Fruit fly (Drosophila melanogaster): ENCODE results near the gene CG15387.

Gene CG15387

dm6 chr2L:2201107-2201561, 25.0 kb downstream of the CG15387 start (continued):
- no peak for TF ChIP-seq Kr (GFP tag; optimal IDR thresholded peaks at IDR 0.05)
- no peak for TF ChIP-seq br (optimal IDR thresholded peaks at IDR 0.05)
- TF ChIP-seq al (GFP tag; IDR thresholded peaks at IDR 0.05): no peak
- no peak for TF ChIP-seq chinmo (GFP tag; IDR thresholded peaks at IDR 0.05; ENCODE audit: partially characterized antibody)
- peak; percentile 96 for TF ChIP-seq CG18262 (tag; optimal IDR thresholded peaks at IDR 0.05)
- TF ChIP-seq grau (tag; optimal IDR thresholded peaks at IDR 0.05): peak; percentile 75
- TF ChIP-seq CG7556 (GFP tag; optimal IDR thresholded peaks at IDR 0.05): peak; percentile 86
- TF ChIP-seq tup (GFP tag; optimal IDR thresholded peaks at IDR 0.05): peak; percentile 64
- peak; percentile 6 for TF ChIP-seq Ets97D (GFP tag; optimal IDR thresholded peaks at IDR 0.05)
- peak; percentile 82 for TF ChIP-seq row (GFP tag; IDR thresholded peaks at IDR 0.05)
- TF ChIP-seq CG15269 (tag; optimal IDR thresholded peaks at IDR 0.05): peak; percentile 50
- no peak for TF ChIP-seq CG13287 (GFP tag; IDR thresholded peaks at IDR 0.05; ENCODE audit: partially characterized antibody)
- TF ChIP-seq CG6254 (GFP tag; optimal IDR thresholded peaks at IDR 0.05): peak; percentile 91
- TF ChIP-seq sens (GFP tag): peak; percentile 98
- TF ChIP-seq CG9727 (GFP tag; optimal IDR thresholded peaks at IDR 0.05): peak; percentile 90
- peak; percentile 46 for TF ChIP-seq CG1647 (GFP tag; optimal IDR thresholded peaks at IDR 0.05)
- peak; percentile 94 for TF ChIP-seq Ets65A (GFP tag)
- TF ChIP-seq aop (GFP tag; IDR thresholded peaks at IDR 0.05): peak; percentile 73; the same call in 1 of the 2 replicates
- no peak for TF ChIP-seq rib (GFP tag; IDR thresholded peaks at IDR 0.05)
- no peak for TF ChIP-seq Hmx (GFP tag; optimal IDR thresholded peaks at IDR 0.05)
- peak; percentile 28; the same call in 1 of the 2 replicates for TF ChIP-seq CG7372 (GFP tag; IDR thresholded peaks at IDR 0.05)
- peak; percentile 89 for TF ChIP-seq CG2875 (GFP tag; optimal IDR thresholded peaks at IDR 0.05)
- TF ChIP-seq NFAT (GFP tag; IDR thresholded peaks at IDR 0.05): no peak
- TF ChIP-seq CG2202 (tag; optimal IDR thresholded peaks at IDR 0.05): peak; percentile 93
- TF ChIP-seq CG12236 (GFP tag; optimal IDR thresholded peaks at IDR 0.05): peak; percentile 67
- TF ChIP-seq gro (GFP tag; optimal IDR thresholded peaks at IDR 0.05): no peak
- TF ChIP-seq ac (GFP tag; optimal IDR thresholded peaks at IDR 0.05): peak; percentile 65
- no peak for TF ChIP-seq cg (GFP tag; optimal IDR thresholded peaks at IDR 0.05)
- peak; percentile 85 for TF ChIP-seq sqz (GFP tag; optimal IDR thresholded peaks at IDR 0.05)
- peak in 1 of 3 experiments; percentile 95 for TF ChIP-seq Stat92E (GFP tag; optimal IDR thresholded peaks at IDR 0.05)
- peak; percentile 63 for TF ChIP-seq en (GFP tag; optimal IDR thresholded peaks at IDR 0.05)
- TF ChIP-seq cato (GFP tag; optimal IDR thresholded peaks at IDR 0.05; ENCODE audit: borderline replicate concordance): peak; percentile 88
- peak; percentile 64 for TF ChIP-seq CG12071 (GFP tag; optimal IDR thresholded peaks at IDR 0.05)
- TF ChIP-seq CG11093 (GFP tag; IDR thresholded peaks at IDR 0.05): peak; percentile 58; the same call in 1 of the 3 replicates
- no peak for TF ChIP-seq CG4282 (GFP tag; optimal IDR thresholded peaks at IDR 0.05)
- peak; percentile 75 for TF ChIP-seq Optix (GFP tag; IDR thresholded peaks at IDR 0.05)
- TF ChIP-seq HmgD (GFP tag; optimal IDR thresholded peaks at IDR 0.05): no peak
- no peak for TF ChIP-seq Neu2 (GFP tag; optimal IDR thresholded peaks at IDR 0.05; ENCODE audit: borderline replicate concordance)
- TF ChIP-seq ssp (GFP tag; IDR thresholded peaks at IDR 0.05): 0 out of 2 replicates have a peak, but pooled peaks have one; percentile 35
- TF ChIP-seq fd102C (GFP tag; optimal IDR thresholded peaks at IDR 0.05): peak; percentile 26
- TF ChIP-seq psq (GFP tag; optimal IDR thresholded peaks at IDR 0.05): no peak
- no peak for TF ChIP-seq GATAe (GFP tag; conservative IDR thresholded peaks at IDR 0.05)
- TF ChIP-seq sob (GFP tag; IDR thresholded peaks at IDR 0.05): no peak
- peak; percentile 82 for TF ChIP-seq dmrt99B (tag; optimal IDR thresholded peaks at IDR 0.05)
- TF ChIP-seq kni (GFP tag; optimal IDR thresholded peaks at IDR 0.05): peak; percentile 54
- TF ChIP-seq CG1529 (GFP tag; optimal IDR thresholded peaks at IDR 0.05): peak; percentile 91
- no peak for TF ChIP-seq Dbx (GFP tag; IDR thresholded peaks at IDR 0.05)
- no peak; the same call in 1 of the 2 replicates for TF ChIP-seq Ravus (GFP tag; IDR thresholded peaks at IDR 0.05)
- TF ChIP-seq CG1602 (GFP tag; optimal IDR thresholded peaks at IDR 0.05): peak; percentile 77
- peak; percentile 80 for TF ChIP-seq ci (GFP tag; IDR thresholded peaks at IDR 0.05)
- TF ChIP-seq Mrtf (GFP tag; IDR thresholded peaks at IDR 0.05): peak; percentile 48; the same call in 2 of the 3 replicates

Measured in whole organism, embryonic.